Worm (Caenorhabditis elegans) whole organism, young adult: Measurements from ENCODE around the gene acs-7.

Experiments used
- B0019.2 ChIP-seq: fragments of 200-800 bp; sonication (Bioruptor generic); conservative IDR thresholded peaks from 2 replicates; pipeline ENCODE4 v1.3.6; 2022; ENCODE audit warnings: missing genetic modification reagents, missing genetic modification characterization, missing compliant biosample characterization
- B0035.1 ChIP-seq: sonication (generic microtip); optimal IDR thresholded peaks from 2 replicates; lab custom pipeline; 2016; ENCODE audit warnings: missing genetic modification characterization, mild to moderate bottlenecking, missing compliant biosample characterization, missing genotype, missing genetic modification reagents
- C06A6.2 ChIP-seq: fragments of 200-800 bp; sonication (Bioruptor generic); conservative IDR thresholded peaks from 2 replicates; pipeline ENCODE4 v1.3.6; 2022; ENCODE audit warnings: missing genetic modification characterization, missing compliant biosample characterization
- F23B12.7 ChIP-seq: sonication (generic microtip); optimal IDR thresholded peaks from 2 replicates; lab custom pipeline; 2017; ENCODE audit warnings: missing genetic modification characterization, mild to moderate bottlenecking, missing compliant biosample characterization, antibody characterized with exemption, moderate library complexity; ENCODE audit not compliant: insufficient read depth
- F37B4.10 ChIP-seq: fragments of 200-800 bp; sonication (Bioruptor generic); IDR thresholded peaks from 2 replicates; pipeline ENCODE4 v1.3.6; 2022; ENCODE audit warnings: missing genetic modification characterization, missing compliant biosample characterization
- F39B2.1 ChIP-seq: fragments of 200-800 bp; sonication (Bioruptor generic); IDR thresholded peaks from 2 replicates; pipeline ENCODE4 v1.3.6; 2022; ENCODE audit warnings: missing genetic modification reagents, missing genetic modification characterization, missing compliant biosample characterization
- F49E8.2 ChIP-seq: sonication (generic microtip); optimal IDR thresholded peaks from 3 replicates; lab custom pipeline; 2017; ENCODE audit warnings: missing genetic modification characterization, mild to moderate bottlenecking, missing compliant biosample characterization, antibody characterized with exemption, moderate library complexity; ENCODE audit not compliant: insufficient read depth
- F57A8.1 ChIP-seq: fragments of 200-800 bp; sonication (Bioruptor generic); optimal IDR thresholded peaks from 2 replicates; lab custom pipeline; 2018; ENCODE audit warnings: mild to moderate bottlenecking, missing genetic modification characterization, moderate library complexity, missing compliant biosample characterization
- K12H6.12 ChIP-seq: fragments of 200-800 bp; sonication (Bioruptor generic); optimal IDR thresholded peaks from 2 replicates; lab custom pipeline; 2018; ENCODE audit warnings: mild to moderate bottlenecking, missing genetic modification characterization, missing compliant biosample characterization
- T07F8.4 ChIP-seq: sonication (generic microtip); optimal IDR thresholded peaks from 2 replicates; lab custom pipeline; 2016; ENCODE audit warnings: mild to moderate bottlenecking, missing genetic modification characterization, moderate library complexity, missing compliant biosample characterization
- Y56A3A.18 ChIP-seq: fragments of 200-800 bp; sonication (Bioruptor generic); IDR thresholded peaks from 2 replicates; pipeline ENCODE4 v1.3.6; 2022; ENCODE audit warnings: missing genetic modification reagents, missing genetic modification characterization, missing compliant biosample characterization
- Y95B8A.8 ChIP-seq: fragments of 200-800 bp; sonication (Bioruptor generic); IDR thresholded peaks from 2 replicates; pipeline ENCODE4 v1.3.6; 2022; ENCODE audit warnings: missing genetic modification reagents, missing genetic modification characterization, missing compliant biosample characterization
- ZK185.1 ChIP-seq: sonication (generic microtip); optimal IDR thresholded peaks from 2 replicates; lab custom pipeline; 2016; ENCODE audit warnings: mild to moderate bottlenecking, missing genetic modification characterization, missing compliant biosample characterization; ENCODE audit not compliant: poor library complexity, severe bottlenecking
- ama-1 ChIP-seq, 3 experiments: fragments of 150-350 bp in 1 of 3; sonication (generic microtip) in 2 of 3; optimal IDR thresholded peaks; 2 replicates each; lab custom pipeline; 2014 to 2018; ENCODE audit warnings: missing biosample characterization in 2 of 3, missing genetic modification characterization in 2 of 3, missing genetic modification reagents in 2 of 3
- bed-1 ChIP-seq: fragments of 200-800 bp; sonication (Bioruptor generic); IDR thresholded peaks from 2 replicates; pipeline ENCODE4 v1.3.6; 2022; ENCODE audit warnings: missing genetic modification reagents, missing genetic modification characterization, missing compliant biosample characterization
- bed-2 ChIP-seq: fragments of 200-800 bp; sonication (Bioruptor generic); IDR thresholded peaks from 2 replicates; pipeline ENCODE4 v1.3.6; 2022; ENCODE audit warnings: missing genetic modification reagents, missing genetic modification characterization, missing compliant biosample characterization
- cebp-1 ChIP-seq, 2 experiments: fragments of 200-800 bp in 1 of 2; sonication (Bioruptor generic) in 1 of 2; sonication (generic microtip) in 1 of 2; IDR thresholded peaks in 1 of 2; optimal IDR thresholded peaks in 1 of 2; 2 replicates each; pipeline versions ENCODE4 v1.3.6 to Lab custom; 2017 to 2022; ENCODE audit warnings: missing compliant biosample characterization in 2 of 2, missing genetic modification characterization in 2 of 2, mild to moderate bottlenecking in 1 of 2, missing genetic modification reagents in 1 of 2, moderate library complexity in 1 of 2
- ceh-100 ChIP-seq: fragments of 200-800 bp; sonication (Bioruptor generic); IDR thresholded peaks from 2 replicates; pipeline ENCODE4 v1.3.6; 2022; ENCODE audit warnings: missing genetic modification reagents, missing genetic modification characterization, missing compliant biosample characterization
- ceh-79 ChIP-seq: sonication (generic microtip); optimal IDR thresholded peaks from 2 replicates; lab custom pipeline; 2017; ENCODE audit warnings: mild to moderate bottlenecking, missing genetic modification characterization, missing compliant biosample characterization
- dpl-1 ChIP-seq: fragments of 150-350 bp; optimal IDR thresholded peaks from 2 replicates; lab custom pipeline; 2014; ENCODE audit warnings: missing biosample characterization, missing genetic modification reagents, missing genetic modification characterization
- ekl-4 ChIP-seq: fragments of 200-800 bp; sonication (Bioruptor generic); IDR thresholded peaks from 2 replicates; pipeline ENCODE4 v1.3.6; 2022; ENCODE audit warnings: missing genetic modification reagents, missing genetic modification characterization, missing compliant biosample characterization
- him-1 ChIP-seq: sonication (generic microtip); optimal IDR thresholded peaks from 2 replicates; lab custom pipeline; 2016; ENCODE audit warnings: missing genotype, missing genetic modification reagents, missing genetic modification characterization, missing compliant biosample characterization
- hlh-26 ChIP-seq: fragments of 200-800 bp; sonication (Bioruptor generic); conservative IDR thresholded peaks from 2 replicates; pipeline ENCODE4 v1.3.6; 2022; ENCODE audit warnings: missing genetic modification reagents, missing genetic modification characterization, missing compliant biosample characterization
- hrde-1 ChIP-seq: sonication (generic microtip); optimal IDR thresholded peaks from 2 replicates; lab custom pipeline; 2016; ENCODE audit warnings: missing genetic modification characterization, mild to moderate bottlenecking, missing compliant biosample characterization, moderate library complexity, missing genotype, missing genetic modification reagents, borderline replicate concordance
- let-526 ChIP-seq: fragments of 200-800 bp; sonication (Bioruptor generic); IDR thresholded peaks from 2 replicates; pipeline ENCODE4 v1.3.6; 2022; ENCODE audit warnings: missing genetic modification reagents, missing genetic modification characterization, missing compliant biosample characterization
- lsl-1 ChIP-seq: fragments of 200-800 bp; sonication (Bioruptor generic); optimal IDR thresholded peaks from 2 replicates; lab custom pipeline; 2018; ENCODE audit warnings: mild to moderate bottlenecking, missing genetic modification characterization, moderate library complexity, missing compliant biosample characterization
- madf-6 ChIP-seq: fragments of 200-800 bp; sonication (Bioruptor generic); IDR thresholded peaks from 2 replicates; pipeline ENCODE4 v1.3.6; 2022; ENCODE audit warnings: missing genetic modification reagents, missing genetic modification characterization, missing compliant biosample characterization
- mel-28 ChIP-seq: sonication (generic microtip); optimal IDR thresholded peaks from 2 replicates; lab custom pipeline; 2016; ENCODE audit warnings: borderline replicate concordance, mild to moderate bottlenecking, missing genetic modification characterization, missing compliant biosample characterization
- nfyb-1 ChIP-seq: fragments of 200-800 bp; sonication (Bioruptor generic); IDR thresholded peaks from 2 replicates; pipeline ENCODE4 v1.3.6; 2022; ENCODE audit warnings: missing genetic modification reagents, missing genetic modification characterization, missing compliant biosample characterization
- nhr-179 ChIP-seq: sonication (generic microtip); optimal IDR thresholded peaks from 2 replicates; lab custom pipeline; 2016; ENCODE audit warnings: mild to moderate bottlenecking, missing genetic modification characterization, missing compliant biosample characterization
- nhr-27 ChIP-seq: fragments of 200-800 bp; sonication (Bioruptor generic); optimal IDR thresholded peaks from 2 replicates; lab custom pipeline; 2018; ENCODE audit warnings: mild to moderate bottlenecking, missing genetic modification characterization, moderate library complexity, missing compliant biosample characterization
- nhr-90 ChIP-seq: sonication (generic microtip); optimal IDR thresholded peaks from 2 replicates; lab custom pipeline; 2016; ENCODE audit warnings: missing genotype, mild to moderate bottlenecking, missing genetic modification characterization, missing compliant biosample characterization
- sea-2 ChIP-seq: fragments of 200-800 bp; sonication (Bioruptor generic); IDR thresholded peaks from 2 replicates; pipeline ENCODE4 v1.3.6; 2022; ENCODE audit warnings: missing genetic modification characterization, missing compliant biosample characterization
- somi-1 ChIP-seq: fragments of 200-800 bp; sonication (Bioruptor generic); optimal IDR thresholded peaks from 2 replicates; lab custom pipeline; 2018; ENCODE audit warnings: mild to moderate bottlenecking, missing genetic modification characterization, missing compliant biosample characterization
- tbp1 ChIP-seq: fragments of 200-800 bp; sonication (Bioruptor generic); optimal IDR thresholded peaks from 2 replicates; lab custom pipeline; 2018; ENCODE audit warnings: mild to moderate bottlenecking, missing genetic modification characterization, missing compliant biosample characterization
- tbx-9 ChIP-seq: sonication (generic microtip); optimal IDR thresholded peaks from 2 replicates; lab custom pipeline; 2016; ENCODE audit warnings: borderline replicate concordance, missing genetic modification characterization, inconsistent platforms, missing compliant biosample characterization
- tlf-1 ChIP-seq: fragments of 200-800 bp; sonication (Bioruptor generic); optimal IDR thresholded peaks from 2 replicates; lab custom pipeline; 2018; ENCODE audit warnings: mild to moderate bottlenecking, missing genetic modification characterization, missing compliant biosample characterization
- ztf-18 ChIP-seq: sonication (generic microtip); optimal IDR thresholded peaks from 2 replicates; lab custom pipeline; 2016; ENCODE audit warnings: missing genotype, mild to moderate bottlenecking, missing genetic modification characterization, missing compliant biosample characterization
- ztf-6 ChIP-seq: fragments of 200-800 bp; sonication (Bioruptor generic); IDR thresholded peaks from 2 replicates; pipeline ENCODE4 v1.3.6; 2022; ENCODE audit warnings: missing genetic modification reagents, missing genetic modification characterization, missing compliant biosample characterization

The acs-7 gene

DNA sequence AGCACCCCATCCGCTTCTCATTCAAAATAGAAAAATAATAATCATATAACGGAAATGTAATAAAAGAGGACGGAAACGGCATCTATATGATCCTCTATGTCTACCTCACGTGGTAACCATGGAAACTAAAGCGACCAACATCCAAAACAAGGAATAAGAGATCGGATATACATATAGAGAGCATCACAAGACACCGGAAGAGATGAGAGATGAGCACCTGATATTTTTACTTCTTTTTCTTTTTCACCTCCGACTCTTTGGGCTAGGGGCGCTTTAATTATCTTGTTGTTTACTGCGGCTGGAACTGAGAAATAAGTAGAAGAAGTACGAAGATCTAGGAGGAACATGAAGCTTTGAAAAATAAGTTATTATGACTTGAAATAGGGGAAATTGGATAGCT, 28.0 kb upstream of the acs-7 start:
- no peak for TF ChIP-seq nhr-90
- no peak for TF ChIP-seq ztf-18
- TF ChIP-seq nhr-27 = no peak
- TF ChIP-seq Y56A3A.18 (GFP tag; lab: Robert Waterston, UW) = no peak
- TF ChIP-seq ztf-6 = no peak
- TF ChIP-seq F37B4.10 (GFP tag; lab: Robert Waterston, UW) = no peak
- no peak for TF ChIP-seq hlh-26 (GFP tag; lab: Robert Waterston, UW)
- no peak for TF ChIP-seq dpl-1 (GFP tag; lab: Kevin White, UChicago)

DNA sequence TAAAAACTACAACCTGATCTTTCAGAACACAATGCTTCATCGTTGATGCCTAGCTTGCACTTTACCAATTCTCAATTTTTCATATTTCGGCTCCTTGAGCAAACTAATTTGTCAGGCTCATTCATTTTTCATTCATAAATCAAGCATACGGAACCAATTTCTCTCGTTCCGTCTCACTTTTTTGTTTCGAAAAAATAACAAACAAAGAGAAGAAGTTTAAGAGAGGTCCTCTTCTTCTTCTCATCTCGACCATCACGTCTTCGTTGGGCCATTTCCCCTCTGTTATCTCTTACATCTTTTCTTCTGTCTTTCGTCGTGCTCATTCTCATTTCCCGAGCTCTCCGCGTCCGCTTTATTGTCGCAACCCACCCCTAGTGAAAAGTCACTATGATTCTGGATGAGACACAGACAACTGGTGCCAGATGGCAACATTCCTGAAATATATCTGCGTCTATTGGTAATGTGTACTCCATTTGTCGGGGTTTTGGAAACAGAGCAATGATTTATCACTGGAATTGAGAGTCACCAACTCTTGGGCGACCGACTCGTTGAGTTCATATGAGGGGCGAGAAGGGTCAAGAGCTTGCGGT, 27.0 kb upstream of the acs-7 start:
- no peak for TF ChIP-seq bed-2 (GFP tag; lab: Robert Waterston, UW)
- TF ChIP-seq ceh-100 (GFP tag; lab: Robert Waterston, UW) = no peak
- no peak for TF ChIP-seq ceh-79 (tag; lab: Kevin White, UChicago)
- no peak for TF ChIP-seq nhr-179 (tag; lab: Kevin White, UChicago)
- no peak for TF ChIP-seq Y95B8A.8 (GFP tag; lab: Robert Waterston, UW)
- TF ChIP-seq let-526 (GFP tag; lab: Robert Waterston, UW) = no peak
- TF ChIP-seq tbp1 (GFP tag; lab: Kevin White, UChicago) = no peak
- no peak for TF ChIP-seq ekl-4 (GFP tag; lab: Robert Waterston, UW)
- TF ChIP-seq ama-1 (optimal IDR thresholded peaks at IDR 0.05; lab: Kevin White, UChicago) = no peak
- no peak for TF ChIP-seq ama-1 (GFP tag; optimal IDR thresholded peaks at IDR 0.05; lab: Kevin White, UChicago)
- no peak for TF ChIP-seq T07F8.4 (tag; lab: Kevin White, UChicago)
- TF ChIP-seq K12H6.12 (tag; lab: Kevin White, UChicago) = no peak
- no peak for TF ChIP-seq F39B2.1 (GFP tag; lab: Robert Waterston, UW)
- TF ChIP-seq mel-28 = no peak
- no peak for TF ChIP-seq lsl-1 (GFP tag; lab: Kevin White, UChicago)
- no peak for TF ChIP-seq him-1
- no peak for TF ChIP-seq tbx-9 (tag; lab: Kevin White, UChicago)
- no peak for TF ChIP-seq nfyb-1
- no peak for TF ChIP-seq cebp-1 (GFP tag; IDR thresholded peaks at IDR 0.05; lab: Robert Waterston, UW)
- TF ChIP-seq cebp-1 (tag; optimal IDR thresholded peaks at IDR 0.05; lab: Kevin White, UChicago) = no peak

DNA sequence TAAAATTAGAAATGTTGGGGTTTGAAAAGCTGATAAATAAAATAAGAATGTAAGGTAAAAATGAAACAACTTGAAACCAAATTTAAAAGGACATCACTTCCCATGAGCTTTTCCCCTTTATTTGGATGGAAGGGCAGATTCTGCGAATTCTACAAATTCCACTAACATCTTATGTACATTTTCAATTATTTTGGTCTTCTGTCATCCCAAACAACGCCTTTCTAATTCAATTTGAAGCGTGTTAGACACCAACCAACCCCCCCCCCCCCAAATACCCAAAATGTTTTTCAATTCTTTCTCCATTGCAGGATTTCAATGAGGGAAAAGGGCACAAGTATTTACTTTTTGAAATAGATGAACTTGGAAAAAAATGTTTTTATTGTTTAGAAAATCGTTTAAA, 26.1 kb upstream of the acs-7 start:
- TF ChIP-seq F23B12.7 (tag; lab: Kevin White, UChicago) (no peak), B0019.2 (no peak), F57A8.1 (GFP tag; lab: Kevin White, UChicago) (no peak), bed-1 (GFP tag; lab: Robert Waterston, UW) (no peak), madf-6 (GFP tag; lab: Robert Waterston, UW) (no peak), cebp-1 (GFP tag; IDR thresholded peaks at IDR 0.05; lab: Robert Waterston, UW) (no peak), cebp-1 (tag; optimal IDR thresholded peaks at IDR 0.05; lab: Kevin White, UChicago) (no peak), lsl-1 (GFP tag; lab: Kevin White, UChicago) (no peak)

DNA sequence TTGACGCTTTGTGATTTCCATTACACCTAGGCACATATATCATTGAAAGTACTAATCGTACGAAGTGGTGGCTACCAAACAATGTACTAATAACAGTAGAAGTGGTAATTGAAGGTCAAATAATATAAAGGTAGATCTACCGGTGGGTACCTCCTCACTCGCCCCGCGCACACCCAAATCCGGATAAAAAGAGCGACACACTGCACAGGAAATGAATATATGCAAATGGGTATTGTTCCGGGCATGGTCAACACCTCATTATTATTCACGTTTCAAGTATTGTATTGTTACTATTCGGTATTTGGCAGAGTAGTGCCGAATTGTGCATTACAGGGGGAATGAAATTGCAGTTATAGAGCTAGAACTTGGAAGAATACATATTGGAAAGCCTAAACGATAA, 25.6 kb upstream of the acs-7 start:
- TF ChIP-seq tlf-1 (GFP tag; lab: Kevin White, UChicago) = no peak
- TF ChIP-seq C06A6.2 (GFP tag; lab: Robert Waterston, UW) = no peak
- no peak for TF ChIP-seq tbx-9 (tag; lab: Kevin White, UChicago)
- no peak for TF ChIP-seq Y95B8A.8 (GFP tag; lab: Robert Waterston, UW)
- TF ChIP-seq F49E8.2 = no peak
- no peak for TF ChIP-seq hrde-1 (tag; lab: Kevin White, UChicago)
- TF ChIP-seq let-526 (GFP tag; lab: Robert Waterston, UW) = no peak
- no peak for TF ChIP-seq B0019.2
- no peak for TF ChIP-seq somi-1 (GFP tag; lab: Kevin White, UChicago)
- no peak for TF ChIP-seq nhr-27
- no peak for TF ChIP-seq B0035.1 (tag; lab: Kevin White, UChicago)
- TF ChIP-seq sea-2 = no peak
- TF ChIP-seq ZK185.1 (tag; lab: Kevin White, UChicago) = no peak
